Fruit fly (Drosophila melanogaster): ENCODE measurements around the gene FER.

dm6 chr3R:9338771-9339170, 55.6 kb downstream of the FER start:
- TF ChIP-seq abd-A (tag; optimal IDR thresholded peaks at IDR 0.05): no peak
- no peak for TF ChIP-seq salm (tag; optimal IDR thresholded peaks at IDR 0.05)
- no peak for TF ChIP-seq kay (GFP tag; optimal IDR thresholded peaks at IDR 0.05)
- TF ChIP-seq CG10274 (GFP tag; optimal IDR thresholded peaks at IDR 0.05): no peak
- TF ChIP-seq Nf-YB (GFP tag; optimal IDR thresholded peaks at IDR 0.05): no peak
- TF ChIP-seq MESR4 (GFP tag; optimal IDR thresholded peaks at IDR 0.05): no peak
- TF ChIP-seq ap (GFP tag; IDR thresholded peaks at IDR 0.05): no peak
- no peak for TF ChIP-seq CG11247 (GFP tag; IDR thresholded peaks at IDR 0.05)
- TF ChIP-seq CG7839 (tag; optimal IDR thresholded peaks at IDR 0.05): no peak
- TF ChIP-seq chn (GFP tag; optimal IDR thresholded peaks at IDR 0.05): no peak
- TF ChIP-seq esg (GFP tag; conservative IDR thresholded peaks at IDR 0.05): no peak
- no peak for TF ChIP-seq cwo (GFP tag; optimal IDR thresholded peaks at IDR 0.05)
- TF ChIP-seq Sox100B (GFP tag; optimal IDR thresholded peaks at IDR 0.05): no peak
- TF ChIP-seq CG12942 (GFP tag; optimal IDR thresholded peaks at IDR 0.05): no peak

Data from whole organism, embryonic.